Worm (Caenorhabditis elegans) whole organism, L1 larva: ENCODE data around the gene ifet-1.

Source experiments
- C04F5.9 ChIP-seq: sonication (generic microtip); optimal IDR thresholded peaks from 2 replicates; lab custom pipeline; 2016; ENCODE audit warnings: missing genetic modification characterization, missing compliant biosample characterization
- C16A3.4 ChIP-seq: fragments of 150-350 bp; optimal IDR thresholded peaks from 2 replicates; lab custom pipeline; 2014; ENCODE audit warnings: missing biosample characterization, missing genetic modification characterization
- Y116A8C.19 ChIP-seq: sonication (generic microtip); optimal IDR thresholded peaks from 2 replicates; lab custom pipeline; 2016; ENCODE audit warnings: missing compliant biosample characterization, missing genetic modification characterization, borderline replicate concordance
- aly-2 ChIP-seq: fragments of 150-350 bp; optimal IDR thresholded peaks from 2 replicates; lab custom pipeline; 2014; ENCODE audit warnings: missing biosample characterization, missing genetic modification characterization
- ama-1 ChIP-seq: fragments of 150-350 bp; optimal IDR thresholded peaks from 2 replicates; lab custom pipeline; 2014
- ceh-63 ChIP-seq: fragments of 200-800 bp; sonication (Bioruptor generic); optimal IDR thresholded peaks from 2 replicates; lab custom pipeline; 2018; ENCODE audit warnings: mild to moderate bottlenecking, missing genetic modification characterization, missing compliant biosample characterization
- dsc-1 ChIP-seq: sonication (generic microtip); optimal IDR thresholded peaks from 2 replicates; lab custom pipeline; 2016; ENCODE audit warnings: mild to moderate bottlenecking, missing genetic modification characterization, missing compliant biosample characterization
- efl-1 ChIP-seq, 4 experiments: fragments of 150-350 bp; optimal IDR thresholded peaks in 3 of 4; peaks in 1 of 4; 1 replicate in 1 of 4; 2 replicates in 3 of 4; lab custom pipeline; 2014; ENCODE audit warnings: missing biosample characterization in 2 of 4, missing genetic modification characterization in 2 of 4, missing genetic modification reagents in 2 of 4
- egl-13 ChIP-seq: sonication (generic microtip); optimal IDR thresholded peaks from 2 replicates; lab custom pipeline; 2016; ENCODE audit warnings: missing genotype, missing genetic modification reagents, missing genetic modification characterization, missing compliant biosample characterization
- elt-3 ChIP-seq, 6 experiments: fragments of 150-350 bp in 1 of 6; sonication (generic microtip); optimal IDR thresholded peaks; 2 replicates each; lab custom pipeline; 2017 to 2018; ENCODE audit warnings: missing biosample characterization in 6 of 6, missing genetic modification characterization in 6 of 6, inconsistent platforms in 1 of 6
- fkh-8 ChIP-seq: sonication (generic microtip); optimal IDR thresholded peaks from 2 replicates; lab custom pipeline; 2016; ENCODE audit warnings: mild to moderate bottlenecking, missing genetic modification characterization, missing compliant biosample characterization
- hlh-17 ChIP-seq: fragments of 200-800 bp; sonication (Bioruptor generic); optimal IDR thresholded peaks from 2 replicates; lab custom pipeline; 2018; ENCODE audit warnings: missing genetic modification characterization, mild to moderate bottlenecking, missing compliant biosample characterization, moderate library complexity, borderline replicate concordance
- hlh-4 ChIP-seq: sonication (generic microtip); optimal IDR thresholded peaks from 2 replicates; lab custom pipeline; 2016; ENCODE audit warnings: mild to moderate bottlenecking, missing genetic modification characterization, missing compliant biosample characterization
- hpl-2 ChIP-seq: fragments of 150-350 bp; optimal IDR thresholded peaks from 2 replicates; lab custom pipeline; 2014; ENCODE audit warnings: missing biosample characterization, missing genetic modification reagents, missing genetic modification characterization
- irx-1 ChIP-seq: sonication (generic microtip); optimal IDR thresholded peaks from 2 replicates; lab custom pipeline; 2016; ENCODE audit warnings: missing genetic modification characterization, missing compliant biosample characterization
- lin-14 ChIP-seq: fragments of 200-800 bp; sonication (Bioruptor generic); optimal IDR thresholded peaks from 2 replicates; lab custom pipeline; 2018; ENCODE audit warnings: mild to moderate bottlenecking, missing genetic modification characterization, moderate library complexity, missing compliant biosample characterization
- lsy-2 ChIP-seq, 2 experiments: fragments of 150-350 bp; optimal IDR thresholded peaks; 2 replicates each; lab custom pipeline; 2014; ENCODE audit warnings: missing biosample characterization in 2 of 2, missing genetic modification characterization in 2 of 2
- mef-2 ChIP-seq: fragments of 150-350 bp; optimal IDR thresholded peaks from 2 replicates; lab custom pipeline; 2014; ENCODE audit warnings: missing biosample characterization, missing genetic modification characterization
- mep-1 ChIP-seq: fragments of 150-350 bp; optimal IDR thresholded peaks from 2 replicates; lab custom pipeline; 2014; ENCODE audit warnings: missing biosample characterization, missing genetic modification characterization
- nhr-11 ChIP-seq: fragments of 150-350 bp; optimal IDR thresholded peaks from 2 replicates; lab custom pipeline; 2014; ENCODE audit warnings: missing biosample characterization, missing genetic modification characterization
- nhr-12 ChIP-seq: sonication (generic microtip); optimal IDR thresholded peaks from 2 replicates; lab custom pipeline; 2017; ENCODE audit warnings: missing biosample characterization, missing genetic modification characterization
- nhr-19 ChIP-seq: fragments of 200-800 bp; sonication (Bioruptor generic); conservative IDR thresholded peaks from 2 replicates; pipeline ENCODE4 v1.3.6; 2022; ENCODE audit warnings: missing genetic modification characterization, missing compliant biosample characterization
- nhr-237 ChIP-seq: fragments of 150-350 bp; optimal IDR thresholded peaks from 2 replicates; lab custom pipeline; 2014; ENCODE audit warnings: missing biosample characterization, missing genetic modification characterization
- nhr-47 ChIP-seq: sonication (generic microtip); optimal IDR thresholded peaks from 2 replicates; lab custom pipeline; 2016; ENCODE audit warnings: mild to moderate bottlenecking, missing genetic modification characterization, moderate library complexity, missing compliant biosample characterization
- nhr-71 ChIP-seq: sonication (generic microtip); optimal IDR thresholded peaks from 2 replicates; lab custom pipeline; 2016; ENCODE audit warnings: mild to moderate bottlenecking, missing genetic modification characterization, moderate library complexity, missing compliant biosample characterization
- nhr-76 ChIP-seq: sonication (generic microtip); optimal IDR thresholded peaks from 2 replicates; lab custom pipeline; 2017; ENCODE audit warnings: missing biosample characterization, missing genetic modification characterization
- pag-3 ChIP-seq: sonication (generic microtip); optimal IDR thresholded peaks from 2 replicates; lab custom pipeline; 2017; ENCODE audit warnings: missing genetic modification characterization, mild to moderate bottlenecking, missing compliant biosample characterization, antibody characterized with exemption, borderline replicate concordance; ENCODE audit not compliant: insufficient read depth
- skn-1 ChIP-seq: fragments of 150-350 bp; optimal IDR thresholded peaks from 2 replicates; lab custom pipeline; 2014; ENCODE audit warnings: missing biosample characterization, missing genetic modification characterization
- snu-23 ChIP-seq: sonication (generic microtip); optimal IDR thresholded peaks from 2 replicates; lab custom pipeline; 2016; ENCODE audit warnings: missing genetic modification characterization, missing compliant biosample characterization
- sptf-1 ChIP-seq: fragments of 150-350 bp; optimal IDR thresholded peaks from 2 replicates; lab custom pipeline; 2014; ENCODE audit warnings: missing biosample characterization, missing genetic modification characterization
- swsn-7 ChIP-seq: sonication (generic microtip); optimal IDR thresholded peaks from 2 replicates; lab custom pipeline; 2016; ENCODE audit warnings: missing genetic modification characterization, missing compliant biosample characterization
- tbx-2 ChIP-seq: sonication (generic microtip); optimal IDR thresholded peaks from 2 replicates; lab custom pipeline; 2016; ENCODE audit warnings: missing genetic modification characterization, missing compliant biosample characterization
- tlp-1 ChIP-seq: fragments of 150-350 bp; optimal IDR thresholded peaks from 2 replicates; lab custom pipeline; 2014; ENCODE audit warnings: missing biosample characterization, missing genetic modification characterization
- unc-130 ChIP-seq: fragments of 150-350 bp; optimal IDR thresholded peaks from 2 replicates; lab custom pipeline; 2017; ENCODE audit warnings: missing biosample characterization, missing genetic modification characterization, inconsistent platforms
- unc-30 ChIP-seq: sonication (generic microtip); optimal IDR thresholded peaks from 2 replicates; lab custom pipeline; 2017; ENCODE audit warnings: missing biosample characterization, missing genetic modification characterization
- unc-62 ChIP-seq: fragments of 150-350 bp; optimal IDR thresholded peaks from 2 replicates; lab custom pipeline; 2014; ENCODE audit warnings: missing biosample characterization, missing genetic modification reagents, missing genetic modification characterization
- unc-86 ChIP-seq: sonication (generic microtip); optimal IDR thresholded peaks from 2 replicates; lab custom pipeline; 2016; ENCODE audit warnings: missing genetic modification characterization, missing compliant biosample characterization
- zag-1 ChIP-seq: fragments of 150-350 bp; optimal IDR thresholded peaks from 2 replicates; lab custom pipeline; 2014; ENCODE audit warnings: missing biosample characterization, missing genetic modification characterization
- zip-4 ChIP-seq: fragments of 200-800 bp; sonication (Bioruptor generic); optimal IDR thresholded peaks from 2 replicates; lab custom pipeline; 2018; ENCODE audit warnings: mild to moderate bottlenecking, missing genetic modification characterization, moderate library complexity, missing compliant biosample characterization
- ztf-11 ChIP-seq, 2 experiments: sonication (generic microtip); optimal IDR thresholded peaks; 2 replicates each; lab custom pipeline; 2016 to 2017; ENCODE audit warnings: missing genetic modification characterization in 2 of 2, missing biosample characterization in 1 of 2, missing compliant biosample characterization in 1 of 2
- ztf-4 ChIP-seq: fragments of 150-350 bp; optimal IDR thresholded peaks from 2 replicates; lab custom pipeline; 2014; ENCODE audit warnings: missing biosample characterization, missing genetic modification characterization

Gene ifet-1

DNA sequence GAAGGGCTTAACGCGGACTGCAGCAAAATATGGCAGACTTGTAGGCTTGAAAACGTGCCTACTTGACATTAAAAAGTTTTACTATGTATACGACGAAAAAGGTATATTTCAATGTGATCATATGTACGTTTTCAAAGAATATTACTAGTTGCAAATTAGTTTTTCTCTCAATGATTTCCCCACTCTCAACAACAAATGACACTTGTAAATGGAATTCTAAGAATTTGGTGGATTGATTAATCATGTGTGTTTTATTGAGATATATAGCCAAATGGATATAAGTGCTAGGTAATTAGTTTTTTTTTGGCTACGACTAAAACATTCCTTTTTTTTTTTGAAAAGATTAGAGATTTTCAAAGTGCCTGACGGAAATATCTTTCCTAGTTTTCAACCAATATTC is 12.3 kb upstream of the ifet-1 start:
- TF ChIP-seq ceh-63 (GFP tag; lab: Kevin White, UChicago): no peak
- TF ChIP-seq lsy-2 (tag; optimal IDR thresholded peaks at IDR 0.05; lab: Kevin White, UChicago): peak in 1 of 2 experiments; percentile 14
- peak; percentile 47 for TF ChIP-seq nhr-47 (tag; lab: Kevin White, UChicago)
- peak; percentile 90 for TF ChIP-seq nhr-11
- TF ChIP-seq fkh-8: peak; percentile 44
- TF ChIP-seq swsn-7: peak; percentile 8
- TF ChIP-seq sptf-1 (tag; lab: Kevin White, UChicago): no peak
- TF ChIP-seq lin-14: peak; percentile 53
- TF ChIP-seq nhr-71 (tag; lab: Kevin White, UChicago): peak; percentile 39
- TF ChIP-seq zip-4 (GFP tag; lab: Kevin White, UChicago): no peak
- peak; percentile 9 for TF ChIP-seq nhr-237 (tag; lab: Kevin White, UChicago)
- peak; percentile 74 for TF ChIP-seq dsc-1 (tag; lab: Kevin White, UChicago)
- TF ChIP-seq, all 84 proteins: peak for 9

DNA sequence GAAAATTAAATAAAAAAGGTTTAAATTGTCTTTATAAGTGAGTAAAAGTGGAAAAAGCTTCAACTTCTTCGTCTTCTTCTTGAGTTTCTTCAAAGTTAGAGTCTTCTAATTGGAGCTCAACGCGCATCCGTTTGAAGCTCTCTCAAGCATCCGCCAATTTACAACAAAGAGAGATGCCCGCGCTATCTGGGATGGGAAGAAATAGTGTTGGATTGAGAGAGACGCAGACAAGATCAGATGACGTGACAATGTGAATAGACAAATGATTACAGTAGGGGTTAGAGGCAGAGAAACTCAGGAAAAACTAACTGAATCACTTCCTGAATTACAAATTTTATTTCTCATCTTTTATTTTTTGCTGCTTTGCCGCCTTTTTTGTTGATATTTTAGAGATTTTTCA is 8.0 kb upstream of the ifet-1 start:
- peak; percentile 57 for TF ChIP-seq unc-86 (tag; lab: Kevin White, UChicago)
- no peak for TF ChIP-seq zag-1 (tag; lab: Kevin White, UChicago)
- no peak for TF ChIP-seq hpl-2 (GFP tag; lab: Kevin White, UChicago)
- peak; percentile 60 for TF ChIP-seq lin-14

DNA sequence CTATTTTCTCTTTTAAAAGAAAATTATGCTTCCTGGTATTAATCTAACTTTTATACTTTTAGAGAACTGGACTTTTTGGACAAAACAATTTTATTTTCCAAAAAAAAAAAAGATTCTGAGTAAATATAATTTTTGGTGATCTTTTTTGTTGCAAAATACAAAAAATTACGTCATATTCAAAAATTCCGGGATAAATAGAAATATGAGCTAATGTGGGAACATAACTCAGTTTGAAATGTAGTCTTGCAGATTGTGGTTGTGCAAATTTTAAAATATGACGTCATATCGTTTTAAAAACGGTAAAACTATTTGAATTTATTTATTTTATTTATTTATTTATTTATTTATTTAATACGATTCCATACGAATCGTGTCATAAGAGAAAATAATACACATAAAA is 6.8 kb upstream of the ifet-1 start:
- TF ChIP-seq unc-30 (no peak), pag-3 (tag; lab: Kevin White, UChicago) (no peak), ama-1 (lab: Kevin White, UChicago) (no peak), tlp-1 (tag; lab: Kevin White, UChicago) (no peak)

DNA sequence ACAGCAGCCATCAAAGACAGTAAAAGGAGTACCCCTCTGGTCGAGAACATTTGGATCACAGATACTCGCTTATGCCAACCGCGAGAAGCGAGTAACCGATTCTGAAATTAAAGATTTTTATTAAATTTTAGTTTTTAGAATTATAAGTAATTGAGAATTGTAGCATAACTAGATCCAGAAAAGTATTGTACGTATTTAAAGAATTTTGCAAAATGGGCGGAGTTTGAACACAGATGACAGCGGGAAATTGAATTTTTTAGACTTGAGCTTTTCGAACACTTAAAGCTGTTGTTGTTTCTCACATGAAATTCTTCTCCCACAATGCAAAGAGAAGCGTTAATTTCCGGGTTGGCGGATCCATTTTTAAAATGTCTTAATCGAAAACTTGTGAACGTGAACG is 2.5 kb upstream of the ifet-1 start, which contains the start of gene ins-17:
ins-17 (minus strand) TSS at position 101 of the 400 bp plus-strand sequence.
- TF ChIP-seq hpl-2 (GFP tag; lab: Kevin White, UChicago) (no peak), C16A3.4 (no peak)

DNA sequence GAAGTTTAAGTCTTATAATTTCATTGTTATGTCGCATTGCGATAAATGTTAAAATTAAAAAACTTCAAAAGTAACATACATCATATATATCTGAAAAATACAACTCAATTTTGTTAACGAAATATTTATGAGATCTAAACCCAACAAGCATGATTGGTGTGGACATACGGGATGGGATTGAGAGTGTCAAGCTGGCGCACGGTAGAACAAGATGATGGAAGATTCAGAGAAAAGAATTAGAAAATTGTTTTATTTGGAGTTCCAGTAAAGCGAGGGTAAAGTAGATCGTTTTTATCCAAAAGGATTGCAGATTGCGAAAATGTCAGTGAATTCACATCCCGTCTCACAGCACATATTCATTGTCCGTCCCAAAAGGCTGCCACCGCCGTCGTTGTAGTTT is 1.9 kb upstream of the ifet-1 start:
- peak in 1 of 2 experiments; percentile 14 for TF ChIP-seq lsy-2 (tag; optimal IDR thresholded peaks at IDR 0.05; lab: Kevin White, UChicago)
- no peak for TF ChIP-seq nhr-76 (tag; lab: Kevin White, UChicago)
- TF ChIP-seq, all 84 proteins: peak for 1

DNA sequence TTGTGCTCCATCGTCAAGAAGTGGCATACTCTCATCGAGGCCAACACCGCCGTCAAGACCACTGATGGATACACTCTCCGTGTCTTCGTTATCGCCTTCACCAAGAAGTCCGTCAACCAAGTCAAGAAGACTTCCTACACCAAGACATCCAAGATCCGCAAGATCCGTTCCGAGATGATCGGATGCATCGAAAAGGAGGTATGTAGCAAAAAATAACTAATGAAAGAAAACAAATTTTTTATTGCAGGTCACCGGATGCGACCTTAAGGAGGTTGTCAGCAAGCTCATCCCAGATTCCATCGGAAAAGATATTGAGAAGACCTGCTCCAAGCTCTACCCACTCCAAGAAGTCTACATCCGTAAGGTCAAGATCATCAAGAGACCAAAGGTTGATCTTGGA is 1.4 kb upstream of the ifet-1 start:
- no peak for TF ChIP-seq nhr-12
- no peak for TF ChIP-seq unc-86 (tag; lab: Kevin White, UChicago)
- no peak for TF ChIP-seq unc-130 (tag; lab: Kevin White, UChicago)
- TF ChIP-seq snu-23: no peak
- no peak for TF ChIP-seq irx-1
- TF ChIP-seq aly-2 (tag; lab: Kevin White, UChicago): no peak
- no peak for TF ChIP-seq tbx-2 (tag; lab: Kevin White, UChicago)

DNA sequence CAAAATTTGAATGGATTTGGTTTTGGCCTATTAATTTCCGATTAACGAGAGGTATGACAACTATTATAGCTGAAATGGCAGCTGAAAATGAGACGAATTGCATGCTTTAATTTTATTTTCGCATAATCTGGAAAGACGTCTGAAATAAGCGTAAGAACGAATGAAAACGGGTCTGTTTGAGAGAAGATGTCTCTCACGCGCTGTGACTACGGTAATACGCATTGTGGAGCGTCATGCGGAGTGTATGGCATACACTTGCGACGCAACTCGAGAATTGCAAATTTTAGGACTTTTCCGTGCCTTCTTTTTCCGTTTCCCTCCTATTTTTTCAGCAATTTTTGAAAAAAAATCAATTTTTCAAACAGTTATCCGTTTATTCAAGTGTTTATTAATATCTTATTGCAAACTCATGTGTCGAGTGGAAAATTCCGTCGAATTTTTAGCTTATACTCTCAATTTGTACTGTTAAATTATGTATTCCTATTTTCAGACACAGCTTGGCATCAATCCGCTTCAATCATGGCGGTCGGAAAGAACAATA is 548 bp upstream of the ifet-1 start, which contains the start of gene rps-1:
rps-1 (plus strand) TSS at position 491 of the 541 bp plus-strand sequence.
- TF ChIP-seq Y116A8C.19 (tag; lab: Kevin White, UChicago): no peak
- TF ChIP-seq efl-1 (optimal IDR thresholded peaks at IDR 0.05; lab: Kevin White, UChicago): peak; percentile 96 to 97
- TF ChIP-seq efl-1 (GFP tag; optimal IDR thresholded peaks at IDR 0.05 in 1 of 2; lab: Kevin White, UChicago): peak; percentile 91 to 99
- TF ChIP-seq elt-3 (tag; optimal IDR thresholded peaks at IDR 0.05; lab: Kevin White, UChicago): peak; percentile 93 to 99 (median 98)
- TF ChIP-seq ztf-4 (tag; lab: Kevin White, UChicago): peak; percentile 100
- TF ChIP-seq tlp-1 (tag; lab: Kevin White, UChicago): no peak
- TF ChIP-seq nhr-19 (GFP tag; lab: Robert Waterston, UW): peak; percentile 99
- TF ChIP-seq mef-2 (tag; lab: Kevin White, UChicago): peak; percentile 94
- TF ChIP-seq ztf-11 (tag; optimal IDR thresholded peaks at IDR 0.05; lab: Kevin White, UChicago): peak in 1 of 2 experiments; percentile 98
- peak; percentile 97 for TF ChIP-seq C04F5.9
- TF ChIP-seq hlh-4 (tag; lab: Kevin White, UChicago): peak; percentile 67
- peak; percentile 95 for TF ChIP-seq skn-1
- TF ChIP-seq hlh-17 (GFP tag; lab: Kevin White, UChicago): no peak
- peak; percentile 63 for TF ChIP-seq unc-62
- TF ChIP-seq unc-130 (tag; lab: Kevin White, UChicago): peak; percentile 99
- peak; percentile 99 for TF ChIP-seq egl-13 (tag; lab: Kevin White, UChicago)
- TF ChIP-seq nhr-11: peak; percentile 94
- peak; percentile 100 for TF ChIP-seq mep-1 (tag; lab: Kevin White, UChicago)
